Fruit fly (Drosophila melanogaster) whole organism, embryonic: ENCODE measurements around the gene Sk1.

Experiments used
- ATbp ChIP-seq: fragments of 200-800 bp; sonication (Bioruptor generic); optimal IDR thresholded peaks from 2 replicates; lab custom pipeline; 2017; ENCODE audit warnings: missing biosample characterization, mild to moderate bottlenecking, missing genetic modification characterization, missing genetic modification reagents
- Bdp1 ChIP-seq: fragments of 200-800 bp; sonication (Bioruptor generic); optimal IDR thresholded peaks from 3 replicates; lab custom pipeline; 2016; ENCODE audit warnings: missing biosample characterization, missing genetic modification characterization
- BtbVII ChIP-seq: fragments of 200-800 bp; sonication (Bioruptor generic); optimal IDR thresholded peaks from 3 replicates; lab custom pipeline; 2017; ENCODE audit warnings: missing biosample characterization, mild to moderate bottlenecking, missing genetic modification characterization
- CG10274 ChIP-seq: fragments of 200-800 bp; sonication (Bioruptor generic); optimal IDR thresholded peaks from 3 replicates; lab custom pipeline; 2017; ENCODE audit warnings: missing biosample characterization, mild to moderate bottlenecking, missing genetic modification characterization
- CG10654 ChIP-seq: fragments of 200-800 bp; sonication (Bioruptor generic); optimal IDR thresholded peaks from 2 replicates; lab custom pipeline; 2016; ENCODE audit warnings: missing biosample characterization, missing genetic modification characterization
- CG11398 ChIP-seq: fragments of 200-800 bp; sonication (Bioruptor generic); optimal IDR thresholded peaks from 2 replicates; lab custom pipeline; 2016; ENCODE audit warnings: missing biosample characterization, missing genetic modification characterization
- CG12155 ChIP-seq: fragments of 200-800 bp; sonication (Bioruptor generic); optimal IDR thresholded peaks from 3 replicates; lab custom pipeline; 2016; ENCODE audit warnings: missing biosample characterization, missing genetic modification characterization
- CG12219 ChIP-seq: fragments of 200-800 bp; sonication (Bioruptor generic); optimal IDR thresholded peaks from 3 replicates; lab custom pipeline; 2018; ENCODE audit warnings: missing biosample characterization, mild to moderate bottlenecking, missing genetic modification characterization
- CG12236 ChIP-seq: fragments of 200-800 bp; sonication (Bioruptor generic); optimal IDR thresholded peaks from 2 replicates; lab custom pipeline; 2016; ENCODE audit warnings: missing biosample characterization, missing genetic modification characterization
- CG13287 ChIP-seq: fragments of 200-800 bp; sonication (Bioruptor generic); IDR thresholded peaks from 2 replicates; pipeline ENCODE4 v1.3.6; 2022; ENCODE audit warnings: missing biosample characterization, missing genetic modification characterization; ENCODE audit not compliant: partially characterized antibody
- CG16813 ChIP-seq: fragments of 200-800 bp; sonication (Bioruptor generic); IDR thresholded peaks from 3 replicates; pipeline ENCODE4 v1.3.6; 2022; ENCODE audit warnings: missing biosample characterization, missing genetic modification characterization; ENCODE audit not compliant: partially characterized antibody
- CG17361 ChIP-seq: fragments of 200-800 bp; sonication (Bioruptor generic); IDR thresholded peaks from 3 replicates; pipeline ENCODE4 v1.3.6; 2022; ENCODE audit warnings: missing biosample characterization, missing genetic modification characterization
- CG17829 ChIP-seq: fragments of 200-800 bp; optimal IDR thresholded peaks from 2 replicates; lab custom pipeline; 2019; ENCODE audit warnings: missing biosample characterization, mild to moderate bottlenecking, missing genetic modification characterization, moderate library complexity
- CG18619 ChIP-seq: fragments of 200-800 bp; sonication (Bioruptor generic); optimal IDR thresholded peaks from 3 replicates; lab custom pipeline; 2017; ENCODE audit warnings: missing biosample characterization, mild to moderate bottlenecking, missing genetic modification characterization
- CG34376 ChIP-seq: fragments of 200-800 bp; sonication (Bioruptor generic); optimal IDR thresholded peaks from 2 replicates; lab custom pipeline; 2018; ENCODE audit warnings: missing biosample characterization, mild to moderate bottlenecking, missing genetic modification characterization
- CG3847 ChIP-seq: fragments of 200-800 bp; sonication (Bioruptor generic); IDR thresholded peaks from 2 replicates; pipeline ENCODE4 v1.3.6; 2022; ENCODE audit warnings: missing biosample characterization, missing genetic modification characterization
- CG4360 ChIP-seq: fragments of 200-800 bp; sonication (Bioruptor generic); IDR thresholded peaks from 2 replicates; pipeline ENCODE4 v1.3.6; 2022; ENCODE audit warnings: missing biosample characterization, missing genetic modification characterization
- CG6683 ChIP-seq: fragments of 200-800 bp; sonication (Bioruptor generic); optimal IDR thresholded peaks from 2 replicates; lab custom pipeline; 2017; ENCODE audit warnings: missing biosample characterization, mild to moderate bottlenecking, missing genetic modification characterization, missing genetic modification reagents
- CG6791 ChIP-seq: fragments of 200-800 bp; sonication (Bioruptor generic); IDR thresholded peaks from 3 replicates; pipeline ENCODE4 v1.3.6; 2022; ENCODE audit warnings: missing biosample characterization, missing genetic modification characterization; ENCODE audit not compliant: partially characterized antibody
- CG7786 ChIP-seq: fragments of 200-800 bp; sonication (Bioruptor generic); optimal IDR thresholded peaks from 2 replicates; lab custom pipeline; 2016; ENCODE audit warnings: missing biosample characterization, missing genetic modification characterization
- CG8281 ChIP-seq: fragments of 200-800 bp; sonication (Bioruptor generic); optimal IDR thresholded peaks from 2 replicates; lab custom pipeline; 2018; ENCODE audit warnings: missing biosample characterization, mild to moderate bottlenecking, missing genetic modification characterization, moderate library complexity
- CG8478 ChIP-seq: fragments of >200 bp; optimal IDR thresholded peaks from 2 replicates; lab custom pipeline; 2018
- Camta ChIP-seq: fragments of 200-800 bp; sonication (Bioruptor generic); optimal IDR thresholded peaks from 2 replicates; lab custom pipeline; 2016; ENCODE audit warnings: missing biosample characterization, missing genetic modification characterization
- Chrac-16 ChIP-seq: fragments of 200-800 bp; sonication (Bioruptor generic); optimal IDR thresholded peaks from 3 replicates; lab custom pipeline; 2016; ENCODE audit warnings: missing biosample characterization, missing genetic modification characterization
- CkIIα-i1 ChIP-seq: fragments of 200-800 bp; sonication (Bioruptor generic); IDR thresholded peaks from 2 replicates; pipeline ENCODE4 v1.3.6; 2022; ENCODE audit warnings: missing biosample characterization, missing genetic modification characterization
- Elba2 ChIP-seq: fragments of 200-800 bp; sonication (Bioruptor generic); optimal IDR thresholded peaks from 3 replicates; lab custom pipeline; 2016; ENCODE audit warnings: missing biosample characterization, missing genetic modification characterization
- Ets97D ChIP-seq: fragments of 200-800 bp; sonication (Bioruptor generic); optimal IDR thresholded peaks from 3 replicates; lab custom pipeline; 2016; ENCODE audit warnings: missing biosample characterization, missing genetic modification characterization
- Fer2 ChIP-seq: fragments of 200-800 bp; sonication (Bioruptor generic); optimal IDR thresholded peaks from 2 replicates; lab custom pipeline; 2018; ENCODE audit warnings: missing biosample characterization, mild to moderate bottlenecking, missing genetic modification characterization, moderate library complexity
- HHEX ChIP-seq: fragments of 200-800 bp; sonication (Bioruptor generic); optimal IDR thresholded peaks from 3 replicates; lab custom pipeline; 2017; ENCODE audit warnings: missing biosample characterization, mild to moderate bottlenecking, missing genetic modification characterization, missing genetic modification reagents
- HmgZ ChIP-seq: fragments of 200-800 bp; sonication (Bioruptor generic); optimal IDR thresholded peaks from 2 replicates; lab custom pipeline; 2018; ENCODE audit warnings: missing biosample characterization, mild to moderate bottlenecking, missing genetic modification characterization
- MESR4 ChIP-seq: fragments of 200-800 bp; sonication (Bioruptor generic); optimal IDR thresholded peaks from 2 replicates; lab custom pipeline; 2018; ENCODE audit warnings: missing biosample characterization, mild to moderate bottlenecking, missing genetic modification characterization, moderate library complexity
- Myb ChIP-seq: fragments of 200-800 bp; sonication (Bioruptor generic); optimal IDR thresholded peaks from 2 replicates; lab custom pipeline; 2016; ENCODE audit warnings: missing biosample characterization, missing genetic modification characterization
- NC2β ChIP-seq: fragments of 200-800 bp; sonication (Bioruptor generic); optimal IDR thresholded peaks from 2 replicates; lab custom pipeline; 2016; ENCODE audit warnings: missing biosample characterization, missing genetic modification characterization
- NFAT ChIP-seq: fragments of 200-800 bp; sonication (Bioruptor generic); IDR thresholded peaks from 2 replicates; pipeline ENCODE4 v1.3.6; 2022; ENCODE audit warnings: missing biosample characterization, missing genetic modification characterization
- Nf-YB ChIP-seq: fragments of 200-800 bp; sonication (Bioruptor generic); optimal IDR thresholded peaks from 3 replicates; lab custom pipeline; 2019; ENCODE audit warnings: missing biosample characterization, mild to moderate bottlenecking, missing genetic modification characterization, moderate library complexity
- Oli ChIP-seq: fragments of 200-800 bp; sonication (Bioruptor generic); optimal IDR thresholded peaks from 2 replicates; lab custom pipeline; 2018; ENCODE audit warnings: missing biosample characterization, mild to moderate bottlenecking, missing genetic modification characterization, moderate library complexity
- Scr ChIP-seq: fragments of 200-800 bp; sonication (Bioruptor generic); IDR thresholded peaks from 2 replicates; pipeline ENCODE4 v1.3.6; 2022; ENCODE audit warnings: missing biosample characterization, missing genetic modification characterization; ENCODE audit not compliant: partially characterized antibody
- Spps ChIP-seq: fragments of 200-800 bp; sonication (Bioruptor generic); optimal IDR thresholded peaks from 2 replicates; lab custom pipeline; 2018; ENCODE audit warnings: missing biosample characterization, mild to moderate bottlenecking, missing genetic modification characterization
- bab2 ChIP-seq: fragments of 200-800 bp; sonication (Bioruptor generic); optimal IDR thresholded peaks from 2 replicates; lab custom pipeline; 2016; ENCODE audit warnings: missing biosample characterization, missing genetic modification characterization
- br ChIP-seq: fragments of >200 bp; optimal IDR thresholded peaks from 2 replicates; lab custom pipeline; 2017
- chinmo ChIP-seq: fragments of 200-800 bp; sonication (Bioruptor generic); IDR thresholded peaks from 4 replicates; pipeline ENCODE4 v1.3.6; 2022; ENCODE audit warnings: missing biosample characterization, missing genetic modification characterization; ENCODE audit not compliant: partially characterized antibody
- dmrt99B ChIP-seq: fragments of 200-800 bp; sonication (Bioruptor generic); optimal IDR thresholded peaks from 2 replicates; lab custom pipeline; 2018; ENCODE audit warnings: missing biosample characterization, mild to moderate bottlenecking, missing genetic modification characterization, moderate library complexity
- fd102C ChIP-seq: fragments of 200-800 bp; sonication (Bioruptor generic); optimal IDR thresholded peaks from 2 replicates; lab custom pipeline; 2018; ENCODE audit warnings: missing biosample characterization, mild to moderate bottlenecking, missing genetic modification characterization, moderate library complexity
- fd96Cb ChIP-seq: fragments of 200-800 bp; sonication (Bioruptor generic); optimal IDR thresholded peaks from 2 replicates; lab custom pipeline; 2018; ENCODE audit warnings: missing biosample characterization, mild to moderate bottlenecking, missing genetic modification characterization, moderate library complexity
- ftz-f1 ChIP-seq: fragments of 200-800 bp; sonication (Bioruptor generic); optimal IDR thresholded peaks from 2 replicates; lab custom pipeline; 2016; ENCODE audit warnings: missing biosample characterization, missing genetic modification characterization
- nerfin-1 ChIP-seq: fragments of 200-800 bp; sonication (Bioruptor generic); optimal IDR thresholded peaks from 3 replicates; lab custom pipeline; 2019; ENCODE audit warnings: missing biosample characterization, mild to moderate bottlenecking, missing genetic modification characterization, moderate library complexity
- pho ChIP-seq: fragments of 200-800 bp; sonication (Bioruptor generic); optimal IDR thresholded peaks from 2 replicates; lab custom pipeline; 2016; ENCODE audit warnings: missing biosample characterization, missing genetic modification characterization
- pzg ChIP-seq: fragments of 200-800 bp; sonication (Bioruptor generic); optimal IDR thresholded peaks from 3 replicates; lab custom pipeline; 2018; ENCODE audit warnings: missing biosample characterization, mild to moderate bottlenecking, missing genetic modification characterization, moderate library complexity
- scrt ChIP-seq: fragments of 200-800 bp; sonication (Bioruptor generic); optimal IDR thresholded peaks from 2 replicates; lab custom pipeline; 2018; ENCODE audit warnings: missing biosample characterization, mild to moderate bottlenecking, missing genetic modification characterization, moderate library complexity
- seq ChIP-seq: fragments of 200-800 bp; sonication (Bioruptor generic); IDR thresholded peaks from 2 replicates; pipeline ENCODE4 v1.3.6; 2022; ENCODE audit warnings: missing biosample characterization, missing genetic modification characterization
- wdn ChIP-seq: fragments of 200-800 bp; sonication (Bioruptor generic); IDR thresholded peaks from 2 replicates; pipeline ENCODE4 v1.3.6; 2022; ENCODE audit warnings: missing biosample characterization, missing genetic modification characterization

Gene Sk1

DNA sequence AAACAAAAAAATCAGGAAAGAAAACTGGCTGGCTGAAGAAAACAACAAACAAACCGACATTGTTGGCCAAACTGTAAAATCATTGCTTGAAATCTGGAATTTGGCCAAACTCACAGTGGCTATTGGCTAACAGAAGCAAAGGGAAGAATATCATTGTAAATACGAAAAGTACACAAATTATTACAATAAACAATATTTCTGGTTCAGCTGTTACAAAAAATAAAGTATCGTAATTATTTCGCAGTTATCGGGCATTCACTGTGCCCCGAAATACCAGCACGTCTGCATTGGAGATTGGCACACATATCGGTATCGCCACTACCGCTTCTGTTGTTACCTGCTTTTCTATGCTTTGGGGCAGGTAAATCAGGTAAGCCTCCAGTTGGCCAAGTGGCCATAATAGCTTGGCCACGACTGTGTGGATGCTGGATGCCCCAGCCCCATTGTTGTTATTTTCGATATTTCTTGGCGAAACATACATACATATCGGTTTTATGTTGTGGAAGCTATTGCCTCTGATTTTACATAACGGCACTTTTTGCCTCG, 8.8 kb downstream of the Sk1 start (continued):
- TF ChIP-seq Camta (GFP tag; lab: Kevin White, UChicago): no peak
- no peak for TF ChIP-seq CG8478 (lab: Kevin White, UChicago)
- TF ChIP-seq HmgZ (tag; lab: Kevin White, UChicago): peak; percentile 17
- no peak for TF ChIP-seq CG4360
- TF ChIP-seq CG12155 (GFP tag; lab: Kevin White, UChicago): no peak
- TF ChIP-seq nerfin-1 (tag; lab: Kevin White, UChicago): no peak
- TF ChIP-seq Chrac-16: peak; percentile 31
- no peak for TF ChIP-seq Scr
- TF ChIP-seq MESR4 (GFP tag; lab: Kevin White, UChicago): no peak
- no peak for TF ChIP-seq br (lab: Kevin White, UChicago)
- TF ChIP-seq wdn (GFP tag; lab: Robert Waterston, UW): no peak
- TF ChIP-seq seq (GFP tag; lab: Robert Waterston, UW): no peak
- no peak for TF ChIP-seq CG11398 (GFP tag; lab: Kevin White, UChicago)
- TF ChIP-seq Fer2 (tag; lab: Kevin White, UChicago): peak; percentile 32
- no peak for TF ChIP-seq CG8281 (tag; lab: Kevin White, UChicago)
- no peak for TF ChIP-seq CkIIα-i1 (GFP tag; lab: Robert Waterston, UW)
- TF ChIP-seq fd102C (GFP tag; lab: Kevin White, UChicago): no peak
- TF ChIP-seq Ets97D (GFP tag; lab: Kevin White, UChicago): no peak
- no peak for TF ChIP-seq scrt (GFP tag; lab: Kevin White, UChicago)
- TF ChIP-seq CG6791: no peak
- no peak for TF ChIP-seq ftz-f1
- peak; percentile 56 for TF ChIP-seq pho
- peak; percentile 2 for TF ChIP-seq fd96Cb (tag; lab: Kevin White, UChicago)
- TF ChIP-seq NC2β (GFP tag; lab: Kevin White, UChicago): no peak
- no peak for TF ChIP-seq Bdp1 (GFP tag; lab: Kevin White, UChicago)
- no peak for TF ChIP-seq CG10654 (GFP tag; lab: Kevin White, UChicago)
- peak; percentile 9 for TF ChIP-seq CG10274 (GFP tag; lab: Kevin White, UChicago)
- peak; percentile 54; the same call in 1 of the 2 replicates for TF ChIP-seq NFAT (GFP tag; lab: Robert Waterston, UW)
- TF ChIP-seq bab2 (GFP tag; lab: Kevin White, UChicago): no peak
- TF ChIP-seq Myb: peak; percentile 17
- peak; percentile 15 for TF ChIP-seq CG17829 (tag; lab: Kevin White, UChicago)
- no peak for TF ChIP-seq Elba2 (GFP tag; lab: Kevin White, UChicago)
- TF ChIP-seq CG12219 (GFP tag; lab: Kevin White, UChicago): peak; percentile 56
- TF ChIP-seq CG34376 (GFP tag; lab: Kevin White, UChicago): no peak
- no peak for TF ChIP-seq CG12236 (GFP tag; lab: Kevin White, UChicago)
- TF ChIP-seq Oli: peak; percentile 53
- TF ChIP-seq CG6683 (GFP tag; lab: Kevin White, UChicago): no peak
- TF ChIP-seq CG17361 (GFP tag; lab: Robert Waterston, UW): no peak
- TF ChIP-seq BtbVII (GFP tag; lab: Kevin White, UChicago): peak; percentile 19
- no peak for TF ChIP-seq CG16813 (GFP tag; lab: Robert Waterston, UW)
- TF ChIP-seq CG7786 (GFP tag; lab: Kevin White, UChicago): peak; percentile 40
- TF ChIP-seq CG13287 (GFP tag; lab: Robert Waterston, UW): no peak
- peak; percentile 35 for TF ChIP-seq HHEX (GFP tag; lab: Kevin White, UChicago)
- TF ChIP-seq ATbp (GFP tag; lab: Kevin White, UChicago): no peak
- no peak for TF ChIP-seq pzg (GFP tag; lab: Kevin White, UChicago)
- peak; percentile 66 for TF ChIP-seq dmrt99B (tag; lab: Kevin White, UChicago)
- peak; percentile 42; the same call in 1 of the 2 replicates for TF ChIP-seq CG3847 (GFP tag; lab: Robert Waterston, UW)
- TF ChIP-seq CG18619 (GFP tag; lab: Kevin White, UChicago): peak; percentile 45
- no peak for TF ChIP-seq Spps (tag; lab: Kevin White, UChicago)
- no peak for TF ChIP-seq chinmo (GFP tag; lab: Robert Waterston, UW)
- TF ChIP-seq Nf-YB (GFP tag; lab: Kevin White, UChicago): no peak
